Worm (Caenorhabditis elegans) whole organism, young adult: ENCODE measurements around the gene ubc-20.
"Not testable (repeated sequence)": the region's sequence is repeated elsewhere in the genome, so short reads cannot be mapped to it uniquely, and the experiment has no call there.

Experiments used
- B0261.1 ChIP-seq: sonication (generic microtip); optimal IDR thresholded peaks from 2 replicates; lab custom pipeline; 2016; ENCODE audit warnings: mild to moderate bottlenecking, missing genetic modification characterization, moderate library complexity, missing compliant biosample characterization
- D2030.7 ChIP-seq: fragments of 200-800 bp; sonication (Bioruptor generic); IDR thresholded peaks from 2 replicates; pipeline ENCODE4 v1.3.6; 2022; ENCODE audit warnings: missing genetic modification reagents, missing genetic modification characterization, missing compliant biosample characterization
- F33H1.4 ChIP-seq: fragments of 200-800 bp; sonication (Bioruptor generic); IDR thresholded peaks from 2 replicates; pipeline ENCODE4 v1.3.6; 2022; ENCODE audit warnings: missing genetic modification reagents, missing genetic modification characterization, missing compliant biosample characterization
- F37B4.10 ChIP-seq: fragments of 200-800 bp; sonication (Bioruptor generic); IDR thresholded peaks from 2 replicates; pipeline ENCODE4 v1.3.6; 2022; ENCODE audit warnings: missing genetic modification characterization, missing compliant biosample characterization
- K12H6.12 ChIP-seq: fragments of 200-800 bp; sonication (Bioruptor generic); optimal IDR thresholded peaks from 2 replicates; lab custom pipeline; 2018; ENCODE audit warnings: mild to moderate bottlenecking, missing genetic modification characterization, missing compliant biosample characterization
- T07F8.4 ChIP-seq: sonication (generic microtip); optimal IDR thresholded peaks from 2 replicates; lab custom pipeline; 2016; ENCODE audit warnings: mild to moderate bottlenecking, missing genetic modification characterization, moderate library complexity, missing compliant biosample characterization
- Y53G8AR.9 ChIP-seq: fragments of 200-800 bp; sonication (Bioruptor generic); conservative IDR thresholded peaks from 2 replicates; pipeline ENCODE4 v1.3.6; 2022; ENCODE audit warnings: missing genetic modification reagents, missing genetic modification characterization, missing compliant biosample characterization
- attf-3 ChIP-seq: fragments of 200-800 bp; sonication (Bioruptor generic); conservative IDR thresholded peaks from 2 replicates; pipeline ENCODE4 v1.3.6; 2022; ENCODE audit warnings: missing genetic modification reagents, missing genetic modification characterization, missing compliant biosample characterization
- bed-1 ChIP-seq: fragments of 200-800 bp; sonication (Bioruptor generic); IDR thresholded peaks from 2 replicates; pipeline ENCODE4 v1.3.6; 2022; ENCODE audit warnings: missing genetic modification reagents, missing genetic modification characterization, missing compliant biosample characterization
- ccch-3 ChIP-seq: fragments of 200-800 bp; sonication (Bioruptor generic); optimal IDR thresholded peaks from 2 replicates; lab custom pipeline; 2018; ENCODE audit warnings: mild to moderate bottlenecking, missing genetic modification characterization, missing compliant biosample characterization
- ceh-58 ChIP-seq: fragments of 200-800 bp; sonication (Bioruptor generic); IDR thresholded peaks from 2 replicates; pipeline ENCODE4 v1.3.6; 2022; ENCODE audit warnings: missing genetic modification characterization, missing compliant biosample characterization
- chd-7 ChIP-seq: sonication (generic microtip); optimal IDR thresholded peaks from 2 replicates; lab custom pipeline; 2016; ENCODE audit warnings: mild to moderate bottlenecking, missing genetic modification characterization, moderate library complexity, missing compliant biosample characterization
- dox-1 ChIP-seq: fragments of 200-800 bp; sonication (Bioruptor generic); IDR thresholded peaks from 2 replicates; pipeline ENCODE4 v1.3.6; 2022; ENCODE audit warnings: missing genetic modification reagents, missing genetic modification characterization, missing compliant biosample characterization
- egl-44 ChIP-seq: fragments of 200-800 bp; sonication (Bioruptor generic); IDR thresholded peaks from 2 replicates; pipeline ENCODE4 v1.3.6; 2022; ENCODE audit warnings: missing genetic modification reagents, missing genetic modification characterization, missing compliant biosample characterization
- egrh-3 ChIP-seq: fragments of 200-800 bp; sonication (Bioruptor generic); IDR thresholded peaks from 2 replicates; pipeline ENCODE4 v1.3.6; 2022; ENCODE audit warnings: missing genetic modification reagents, missing genetic modification characterization, missing compliant biosample characterization
- hmg-1.2 ChIP-seq: fragments of 200-800 bp; sonication (Bioruptor generic); IDR thresholded peaks from 2 replicates; pipeline ENCODE4 v1.3.6; 2022; ENCODE audit warnings: missing genetic modification reagents, missing genetic modification characterization, missing compliant biosample characterization
- hsf-1 ChIP-seq: fragments of 200-800 bp; sonication (Bioruptor generic); IDR thresholded peaks from 2 replicates; pipeline ENCODE4 v1.3.6; 2022; ENCODE audit warnings: missing genetic modification reagents, missing genetic modification characterization, missing compliant biosample characterization
- lin-26 ChIP-seq: fragments of 200-800 bp; sonication (Bioruptor generic); IDR thresholded peaks from 2 replicates; pipeline ENCODE4 v1.3.6; 2022; ENCODE audit warnings: missing genetic modification reagents, missing genetic modification characterization, missing compliant biosample characterization
- lin-35 ChIP-seq, 3 experiments: fragments of 150-350 bp in 2 of 3; sonication (generic microtip) in 1 of 3; optimal IDR thresholded peaks; 2 replicates each; lab custom pipeline; 2014 to 2018; ENCODE audit warnings: missing biosample characterization in 3 of 3, missing genetic modification characterization in 3 of 3, missing genetic modification reagents in 3 of 3
- madf-6 ChIP-seq: fragments of 200-800 bp; sonication (Bioruptor generic); IDR thresholded peaks from 2 replicates; pipeline ENCODE4 v1.3.6; 2022; ENCODE audit warnings: missing genetic modification reagents, missing genetic modification characterization, missing compliant biosample characterization
- madf-8 ChIP-seq: fragments of 200-800 bp; sonication (Bioruptor generic); conservative IDR thresholded peaks from 2 replicates; pipeline ENCODE4 v1.3.6; 2022; ENCODE audit warnings: missing genetic modification reagents, missing genetic modification characterization, missing compliant biosample characterization
- mcd-1 ChIP-seq: fragments of 200-800 bp; sonication (Bioruptor generic); IDR thresholded peaks from 2 replicates; pipeline ENCODE4 v1.3.6; 2022; ENCODE audit warnings: missing genetic modification reagents, missing genetic modification characterization, missing compliant biosample characterization
- nhr-90 ChIP-seq: sonication (generic microtip); optimal IDR thresholded peaks from 2 replicates; lab custom pipeline; 2016; ENCODE audit warnings: missing genotype, mild to moderate bottlenecking, missing genetic modification characterization, missing compliant biosample characterization
- rcor-1 ChIP-seq: fragments of 200-800 bp; sonication (Bioruptor generic); IDR thresholded peaks from 2 replicates; pipeline ENCODE4 v1.3.6; 2022; ENCODE audit warnings: missing genetic modification reagents, missing genetic modification characterization, missing compliant biosample characterization
- repo-1 ChIP-seq: sonication (generic microtip); optimal IDR thresholded peaks from 2 replicates; lab custom pipeline; 2017; ENCODE audit warnings: mild to moderate bottlenecking, missing genetic modification characterization, missing compliant biosample characterization
- rpc-1 ChIP-seq, 2 experiments: fragments of 150-350 bp in 1 of 2; sonication (generic microtip) in 1 of 2; optimal IDR thresholded peaks; 2 replicates each; lab custom pipeline; 2014 to 2018; ENCODE audit warnings: missing biosample characterization in 1 of 2, missing genetic modification characterization in 1 of 2, missing genetic modification reagents in 1 of 2, missing genotype in 1 of 2
- snpc-1.1 ChIP-seq: sonication (generic microtip); optimal IDR thresholded peaks from 2 replicates; lab custom pipeline; 2017; ENCODE audit warnings: missing genetic modification characterization, mild to moderate bottlenecking, missing compliant biosample characterization, antibody characterized with exemption, moderate library complexity, missing genotype, missing genetic modification reagents; ENCODE audit not compliant: insufficient read depth
- sptf-2 ChIP-seq: fragments of 200-800 bp; sonication (Bioruptor generic); optimal IDR thresholded peaks from 2 replicates; lab custom pipeline; 2018; ENCODE audit warnings: mild to moderate bottlenecking, missing genetic modification characterization, missing compliant biosample characterization
- tbp1 ChIP-seq: fragments of 200-800 bp; sonication (Bioruptor generic); optimal IDR thresholded peaks from 2 replicates; lab custom pipeline; 2018; ENCODE audit warnings: mild to moderate bottlenecking, missing genetic modification characterization, missing compliant biosample characterization
- xnd-1 ChIP-seq: sonication (generic microtip); optimal IDR thresholded peaks from 2 replicates; lab custom pipeline; 2016; ENCODE audit warnings: missing genotype, missing genetic modification reagents, missing genetic modification characterization, missing compliant biosample characterization
- zfh-2 ChIP-seq: fragments of 200-800 bp; sonication (Bioruptor generic); conservative IDR thresholded peaks from 2 replicates; pipeline ENCODE4 v1.3.6; 2022; ENCODE audit warnings: missing genetic modification reagents, missing genetic modification characterization, missing compliant biosample characterization
- ztf-22 ChIP-seq: fragments of 200-800 bp; sonication (Bioruptor generic); optimal IDR thresholded peaks from 2 replicates; lab custom pipeline; 2018; ENCODE audit warnings: mild to moderate bottlenecking, missing genetic modification characterization, moderate library complexity, missing compliant biosample characterization
- ztf-3 ChIP-seq: fragments of 200-800 bp; sonication (Bioruptor generic); optimal IDR thresholded peaks from 2 replicates; lab custom pipeline; 2018; ENCODE audit warnings: mild to moderate bottlenecking, missing genetic modification characterization, missing compliant biosample characterization
- ztf-6 ChIP-seq: fragments of 200-800 bp; sonication (Bioruptor generic); IDR thresholded peaks from 2 replicates; pipeline ENCODE4 v1.3.6; 2022; ENCODE audit warnings: missing genetic modification reagents, missing genetic modification characterization, missing compliant biosample characterization

ubc-20 gene

DNA sequence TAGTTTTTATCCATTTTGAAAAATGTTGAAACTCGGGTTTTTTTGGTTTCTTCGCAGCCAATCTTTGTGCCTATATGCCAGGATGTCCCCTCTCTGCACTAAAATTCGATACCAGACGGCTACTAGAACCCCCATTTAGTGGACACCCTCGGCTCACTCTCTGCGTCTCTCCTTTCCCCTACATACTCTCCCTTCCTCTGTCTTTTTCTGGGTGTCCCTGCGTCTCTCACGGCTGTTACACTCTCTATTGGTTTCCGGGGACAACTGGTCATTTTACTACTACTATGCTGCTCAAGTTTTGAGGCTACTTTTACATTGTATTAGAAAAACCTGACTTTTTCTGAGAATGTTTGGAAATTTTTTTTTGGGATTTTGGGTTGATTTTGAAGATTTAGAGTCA lies 31.7 kb downstream of the ubc-20 start:
- TF ChIP-seq bed-1 = no peak
- TF ChIP-seq hmg-1.2 (GFP tag; lab: Robert Waterston, UW) = peak; percentile 83; the same call in 1 of the 2 replicates
- TF ChIP-seq, all 124 proteins: peak for 1

DNA sequence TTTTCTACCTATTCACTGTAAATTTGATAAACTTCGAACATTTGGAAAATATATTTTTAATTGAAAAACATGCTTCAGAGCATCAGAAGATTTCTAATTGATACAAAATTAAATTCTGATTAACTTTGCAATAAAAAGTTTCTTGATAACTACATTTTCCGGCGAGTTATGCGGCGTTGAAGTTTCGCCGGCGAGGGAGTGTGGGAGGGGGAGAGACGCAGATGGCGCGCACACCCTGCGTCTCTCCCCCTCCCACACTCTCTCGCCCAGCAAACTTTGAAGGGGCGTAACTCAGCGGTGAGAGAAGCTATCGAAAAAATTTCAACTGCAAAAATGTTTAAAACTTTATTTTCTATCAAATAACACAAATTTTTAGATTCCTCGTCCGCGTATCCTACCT lies 33.9 kb downstream of the ubc-20 start:
- no peak for TF ChIP-seq T07F8.4 (tag; lab: Kevin White, UChicago)
- no peak for TF ChIP-seq egl-44 (GFP tag; lab: Robert Waterston, UW)
- TF ChIP-seq hmg-1.2 (GFP tag; lab: Robert Waterston, UW) = peak; percentile 74
- TF ChIP-seq ztf-22 (GFP tag; lab: Kevin White, UChicago) = no peak
- no peak for TF ChIP-seq xnd-1 (tag; lab: Kevin White, UChicago)

DNA sequence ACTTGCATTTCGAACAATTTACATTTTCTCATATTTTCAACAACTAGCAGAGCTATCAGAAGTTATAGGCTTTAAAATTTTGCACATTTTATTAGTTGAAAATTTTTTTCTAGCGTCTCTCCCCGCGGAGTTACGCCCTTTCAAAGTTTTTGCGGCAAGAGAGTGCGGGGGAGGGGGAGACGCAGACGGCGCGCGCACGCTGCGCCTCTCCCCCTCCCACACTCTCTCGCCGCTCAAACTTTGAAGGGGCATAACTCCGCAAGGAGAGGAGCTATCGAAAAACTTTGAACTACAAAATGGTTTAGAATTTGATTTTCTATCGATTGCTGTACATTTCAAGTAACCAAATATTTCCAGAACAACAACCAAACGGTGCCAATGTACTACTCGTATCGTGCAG lies 38.4 kb downstream of the ubc-20 start:
- TF ChIP-seq hmg-1.2 (GFP tag; lab: Robert Waterston, UW) (peak; percentile 82), egrh-3 (GFP tag; lab: Robert Waterston, UW) (peak; percentile 70; the same call in 1 of the 2 replicates), sptf-2 (GFP tag; lab: Kevin White, UChicago) (no peak), bed-1 (no peak), repo-1 (tag; lab: Kevin White, UChicago) (no peak), ccch-3 (no peak), zfh-2 (GFP tag; lab: Robert Waterston, UW) (peak; percentile 77), snpc-1.1 (no peak)

DNA sequence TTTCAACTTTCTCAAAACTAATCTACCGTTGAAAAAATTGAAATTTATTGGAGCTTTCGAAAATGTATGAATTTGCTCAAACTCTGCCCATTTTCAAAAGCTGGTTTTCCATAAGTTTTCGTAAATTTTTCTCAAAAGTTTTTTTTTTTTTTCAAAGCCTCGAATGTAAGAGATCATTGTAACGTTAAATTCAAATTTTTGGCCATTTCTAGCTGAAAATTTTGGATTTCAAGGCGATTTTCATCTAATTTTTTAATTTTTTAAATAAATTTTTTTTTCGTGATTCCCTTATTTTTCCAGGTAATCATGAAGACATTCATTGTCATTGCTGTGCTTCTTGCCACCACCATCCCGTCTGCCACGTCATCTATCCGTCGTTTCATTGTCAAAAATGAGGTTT lies 41.5 kb downstream of the ubc-20 start, which contains the start of gene hpo-38:
TSS of gene hpo-38 (plus strand) at position 301 of the 400 bp plus-strand sequence.
- no peak for TF ChIP-seq lin-35 (GFP tag; optimal IDR thresholded peaks at IDR 0.05; lab: Kevin White, UChicago)
- TF ChIP-seq ztf-3 (GFP tag; lab: Kevin White, UChicago) = no peak
- TF ChIP-seq madf-8 (GFP tag; lab: Robert Waterston, UW) = no peak
- TF ChIP-seq attf-3 (GFP tag; lab: Robert Waterston, UW) = no peak
- TF ChIP-seq chd-7 (tag; lab: Kevin White, UChicago) = no peak
- TF ChIP-seq ztf-6 (GFP tag; lab: Robert Waterston, UW) = no peak
- TF ChIP-seq K12H6.12 = no peak
- TF ChIP-seq nhr-90 (tag; lab: Kevin White, UChicago) = no peak

DNA sequence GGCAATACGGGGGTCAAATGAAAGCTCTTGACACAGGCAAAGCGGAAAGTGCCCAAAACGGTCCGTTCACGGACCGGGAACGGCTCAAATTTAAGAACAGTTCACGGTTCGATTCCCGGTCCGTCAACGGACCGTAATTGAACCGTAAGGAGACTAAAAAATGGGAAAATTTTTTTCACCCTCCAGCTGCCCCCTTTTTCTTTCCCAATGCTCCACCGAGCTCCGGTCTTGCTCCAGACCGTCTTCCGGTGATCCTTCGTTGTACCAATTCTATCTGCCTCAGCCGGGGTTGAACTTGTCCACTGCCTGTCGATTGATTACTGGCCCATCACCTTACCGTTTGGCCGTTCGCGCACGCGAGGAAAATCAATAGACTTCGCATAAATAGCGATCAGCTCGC lies 44.3 kb downstream of the ubc-20 start:
- peak; percentile 84 for TF ChIP-seq egl-44 (GFP tag; lab: Robert Waterston, UW)
- peak; percentile 94 for TF ChIP-seq lin-26 (GFP tag; lab: Robert Waterston, UW)
- 0 out of 2 replicates have a peak, but pooled peaks have one; percentile 20 for TF ChIP-seq mcd-1 (GFP tag; lab: Robert Waterston, UW)
- TF ChIP-seq hsf-1 = peak; percentile 47; the same call in 1 of the 2 replicates
- peak; percentile 38; the same call in 1 of the 2 replicates for TF ChIP-seq hmg-1.2 (GFP tag; lab: Robert Waterston, UW)
- peak; percentile 32 for TF ChIP-seq B0261.1 (tag; lab: Kevin White, UChicago)
- TF ChIP-seq bed-1 = 0 out of 2 replicates have a peak, but pooled peaks have one; percentile 82
- 0 out of 2 replicates have a peak, but pooled peaks have one; percentile 14 for TF ChIP-seq F33H1.4 (GFP tag; lab: Robert Waterston, UW)
- TF ChIP-seq F37B4.10 (GFP tag; lab: Robert Waterston, UW) = peak; percentile 70; the same call in 1 of the 2 replicates
- TF ChIP-seq rcor-1 (GFP tag; lab: Robert Waterston, UW) = peak; percentile 48; the same call in 1 of the 2 replicates
- peak; percentile 66 for TF ChIP-seq madf-6 (GFP tag; lab: Robert Waterston, UW)
- TF ChIP-seq dox-1 = peak; percentile 58
- not testable (repeated sequence) for TF ChIP-seq rpc-1 (optimal IDR thresholded peaks at IDR 0.05; lab: Kevin White, UChicago)
- peak; percentile 46 for TF ChIP-seq rpc-1 (tag; optimal IDR thresholded peaks at IDR 0.05; lab: Kevin White, UChicago)
- 0 out of 2 replicates have a peak, but pooled peaks have one; percentile 36 for TF ChIP-seq Y53G8AR.9 (GFP tag; lab: Robert Waterston, UW)
- peak; percentile 86 for TF ChIP-seq D2030.7 (GFP tag; lab: Robert Waterston, UW)
- peak; percentile 34 for TF ChIP-seq tbp1 (GFP tag; lab: Kevin White, UChicago)
- 0 out of 2 replicates have a peak, but pooled peaks have one; percentile 51 for TF ChIP-seq ceh-58 (GFP tag; lab: Robert Waterston, UW)
